Fruit fly (Drosophila melanogaster) whole organism, larva: ENCODE data around the gene CG13716.

Experiments
- noc ChIP-seq: fragments of 200-800 bp; sonication (Bioruptor generic); optimal IDR thresholded peaks from 3 replicates; lab custom pipeline; 2019; ENCODE audit warnings: missing biosample characterization, mild to moderate bottlenecking, missing genetic modification characterization, moderate library complexity

CG13716 gene

dm6 chr3L:4634689-4635088, at the start of gene CG13716:
Gene CG13716 (minus strand): TSS chr3L:4634789.
- no peak for TF ChIP-seq noc (tag; lab: Kevin White, UChicago)

dm6 chr3L:4679063-4679462, 44.5 kb upstream of the CG13716 start:
- no peak for TF ChIP-seq noc (tag; lab: Kevin White, UChicago)

dm6 chr3L:4677532-4677931, 42.9 kb upstream of the CG13716 start, which contains the start of gene CG34266:
Gene CG34266 (plus strand): TSS chr3L:4677832.
- no peak for TF ChIP-seq noc (tag; lab: Kevin White, UChicago)

dm6 chr3L:4667289-4667688, 32.7 kb upstream of the CG13716 start, which contains the start of gene CG32236:
Gene CG32236 (minus strand): TSS chr3L:4667389.
- TF ChIP-seq noc (tag; lab: Kevin White, UChicago): no peak

dm6 chr3L:4647976-4648375, 13.4 kb upstream of the CG13716 start, which contains the start of gene TTLL1B:
Gene TTLL1B (plus strand): TSS chr3L:4648276.
- no peak for TF ChIP-seq noc (tag; lab: Kevin White, UChicago)

dm6 chr3L:4627012-4627411, 7.6 kb downstream of the CG13716 start:
- peak; percentile 15 for TF ChIP-seq noc (tag; lab: Kevin White, UChicago)

DNA sequence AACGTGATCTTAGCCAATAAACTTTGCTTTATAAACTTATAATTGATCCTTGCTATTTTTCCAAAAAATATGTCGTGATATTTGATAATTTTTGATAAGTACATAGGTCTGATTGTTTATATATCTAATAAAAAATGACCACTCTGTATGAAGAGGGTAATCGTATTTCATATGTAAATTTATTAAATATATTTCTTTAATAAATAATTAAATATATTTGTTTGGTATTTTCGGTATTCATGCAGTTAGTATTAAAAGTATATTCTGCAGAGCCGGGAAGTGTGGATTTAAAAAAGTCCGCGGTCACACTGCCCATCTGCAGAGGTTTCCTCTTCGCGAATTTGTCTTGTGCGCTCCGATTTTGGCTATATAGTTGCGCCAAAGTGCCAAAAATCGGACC, 8.2 kb downstream of the CG13716 start, which contains the start of gene HDAC1:
Gene HDAC1, plus strand, starts transcription at position 301 of the 400 bp plus-strand sequence.
- TF ChIP-seq noc (tag; lab: Kevin White, UChicago): no peak

DNA sequence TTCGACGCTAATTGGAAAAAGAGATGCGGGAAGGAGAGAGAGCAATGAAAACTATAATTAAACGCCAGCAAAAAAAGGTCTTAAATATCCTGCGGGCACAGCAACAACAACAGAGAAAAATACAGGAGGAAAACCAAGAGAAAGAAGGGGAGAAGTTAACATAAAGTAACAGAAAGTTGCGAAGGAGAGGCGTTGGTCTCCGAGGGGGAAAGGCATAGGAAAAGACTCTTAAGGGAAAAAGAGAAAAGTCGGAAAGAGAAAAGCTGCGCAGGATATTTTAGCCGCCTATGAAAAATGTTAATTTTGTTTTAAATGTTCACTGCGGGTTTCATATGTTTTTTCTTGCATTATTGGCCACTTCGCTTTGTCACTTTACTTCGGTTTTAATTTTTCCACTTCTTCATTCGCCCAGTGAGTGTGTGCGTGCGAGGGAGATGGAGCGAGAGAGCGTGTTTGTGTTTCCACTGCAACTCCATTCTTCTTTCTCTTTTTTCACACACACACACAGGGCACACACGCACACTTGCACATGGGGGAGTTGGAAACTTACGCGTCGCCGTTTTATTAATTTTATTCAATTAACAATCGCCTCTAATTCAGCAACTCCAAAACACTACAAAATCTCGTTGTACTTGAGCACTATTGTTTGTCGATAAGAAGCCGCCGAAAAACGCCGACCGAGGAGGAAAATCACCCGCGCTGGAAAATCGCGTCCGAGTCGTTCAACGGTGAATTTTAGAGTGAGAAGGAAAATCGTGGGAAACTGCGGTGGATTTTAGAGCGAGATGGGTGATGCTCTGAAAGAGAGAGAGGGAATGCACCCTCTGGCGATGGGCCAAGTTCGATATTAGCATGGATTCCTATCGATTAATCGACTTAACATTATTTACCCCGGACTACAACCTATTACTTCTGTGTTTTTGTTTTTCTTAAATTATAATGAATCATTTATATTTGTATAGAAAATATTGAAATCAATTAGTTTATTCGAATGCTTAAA, 8.9 kb downstream of the CG13716 start, which contains the start of gene Src64B:
Gene Src64B, minus strand, starts transcription at position 810 of the 1,000 bp plus-strand sequence.
- no peak for TF ChIP-seq noc (tag; lab: Kevin White, UChicago)

DNA sequence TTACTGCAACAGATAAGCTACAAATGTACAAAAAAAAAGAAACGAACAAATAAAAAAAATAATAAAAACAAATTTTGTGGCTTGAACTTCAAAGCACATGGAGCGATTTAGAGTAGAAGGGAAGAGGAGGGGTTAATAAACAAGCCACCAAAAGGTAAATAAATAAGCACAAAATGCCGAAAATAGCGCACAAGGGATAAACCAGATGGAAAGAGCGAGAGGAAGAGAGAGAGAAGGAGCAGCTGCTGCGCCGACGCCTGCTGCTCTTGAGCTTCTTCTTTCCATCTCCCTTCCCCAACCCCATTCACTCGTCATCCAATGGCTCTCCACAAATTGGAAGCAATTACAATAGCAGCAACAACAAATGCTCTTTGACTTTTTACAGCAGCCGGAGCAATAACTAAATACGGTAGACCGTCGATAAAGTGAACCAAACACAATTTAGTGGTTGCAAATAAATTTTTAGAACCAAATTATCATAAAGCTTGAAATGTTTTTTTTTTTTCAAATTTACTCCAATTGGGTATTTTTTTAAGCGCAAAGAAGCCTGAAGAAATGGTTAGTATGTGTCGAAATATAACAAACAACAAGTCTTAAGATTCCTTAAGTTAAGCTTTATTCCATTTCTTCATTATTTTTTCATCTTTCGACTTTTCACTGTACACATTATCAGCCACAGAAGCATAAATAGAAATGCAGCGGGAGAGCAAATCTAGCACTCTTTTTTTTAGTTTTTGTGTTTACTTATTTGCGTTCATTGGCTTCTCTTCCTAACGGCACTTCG, 10.0 kb downstream of the CG13716 start:
- TF ChIP-seq noc (tag; lab: Kevin White, UChicago): peak; percentile 82

DNA sequence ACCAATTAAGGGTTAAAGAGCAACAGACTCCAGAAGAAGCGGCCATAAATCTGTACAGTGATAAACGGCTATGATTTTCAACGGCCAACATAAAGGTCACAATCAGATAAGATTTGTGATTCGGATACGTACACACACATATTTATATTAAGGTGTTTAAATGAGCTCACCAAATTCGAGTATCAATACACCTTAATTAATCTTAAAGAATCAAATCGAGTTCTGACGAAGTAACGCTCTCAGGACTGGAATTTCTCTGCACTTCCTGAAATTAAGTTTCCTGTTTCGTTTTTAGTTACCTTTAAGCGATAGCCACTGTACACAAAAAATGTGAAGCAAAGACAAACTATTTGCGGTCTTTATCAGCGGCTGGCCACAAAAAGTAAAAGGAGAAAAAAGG, 10.7 kb downstream of the CG13716 start:
- peak; percentile 28 for TF ChIP-seq noc (tag; lab: Kevin White, UChicago)

- TF ChIP-seq noc (tag; lab: Kevin White, UChicago): no peak
Measured at dm6 chr3L:4623035-4623580, 11.5 kb downstream of the CG13716 start.

dm6 chr3L:4620919-4621318, 13.7 kb downstream of the CG13716 start, which contains the start of gene CG32246:
Gene CG32246 (plus strand): TSS chr3L:4621219.
- TF ChIP-seq noc (tag; lab: Kevin White, UChicago): no peak

dm6 chr3L:4619497-4620211, 14.9 kb downstream of the CG13716 start:
- no peak for TF ChIP-seq noc (tag; lab: Kevin White, UChicago)

DNA sequence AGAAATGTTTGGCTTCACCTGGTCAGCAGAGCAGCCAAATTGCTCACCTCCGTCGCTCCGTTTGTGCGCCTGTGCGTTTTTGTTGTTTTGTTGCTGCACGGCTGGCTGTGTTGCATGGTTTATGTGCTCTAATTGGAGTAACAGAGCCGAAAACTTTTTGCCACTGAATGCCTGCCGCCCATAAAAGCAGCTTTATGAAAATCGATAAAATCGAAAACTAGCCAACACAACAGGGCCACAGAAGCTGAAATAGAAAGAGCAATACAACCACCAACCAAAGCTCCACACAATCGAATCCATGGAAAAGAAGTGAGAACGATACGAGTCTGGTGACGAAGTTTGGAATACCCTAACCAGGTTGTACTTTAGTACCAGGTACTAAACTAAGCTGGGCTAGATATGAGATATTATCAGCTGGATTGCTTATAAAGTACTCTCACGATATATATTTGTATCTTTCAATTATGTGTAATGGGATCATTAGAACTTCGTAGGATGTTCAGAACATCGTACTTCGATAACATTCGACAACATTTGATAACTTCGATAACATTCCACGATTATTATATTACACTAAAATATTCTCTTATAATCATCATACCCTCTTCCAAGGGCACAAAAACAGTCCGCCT, 15.6 kb downstream of the CG13716 start:
- TF ChIP-seq noc (tag; lab: Kevin White, UChicago): no peak
